Worm (Caenorhabditis elegans): ENCODE measurements around the gene F48E3.6.

- TF ChIP-seq elt-3 (tag; optimal IDR thresholded peaks at IDR 0.05): no peak
- TF ChIP-seq ama-1 (optimal IDR thresholded peaks at IDR 0.05): no peak
- TF ChIP-seq nhr-77 (tag; optimal IDR thresholded peaks at IDR 0.05): no peak
- no peak for TF ChIP-seq ztf-11 (tag; optimal IDR thresholded peaks at IDR 0.05)
- no peak for TF ChIP-seq zag-1 (tag; optimal IDR thresholded peaks at IDR 0.05)
- TF ChIP-seq C34F6.9 (tag; optimal IDR thresholded peaks at IDR 0.05): peak; percentile 90
- no peak for TF ChIP-seq nhr-25 (tag; optimal IDR thresholded peaks at IDR 0.05)
Observed at ce11 chrX:7474968-7475433, 27.7 kb downstream of the F48E3.6 start, which contains the start of gene coh-1.

All from whole organism, L2 larva.